Fruit fly (Drosophila melanogaster): ENCODE measurements around the gene CG1847.

The CG1847 gene

DNA sequence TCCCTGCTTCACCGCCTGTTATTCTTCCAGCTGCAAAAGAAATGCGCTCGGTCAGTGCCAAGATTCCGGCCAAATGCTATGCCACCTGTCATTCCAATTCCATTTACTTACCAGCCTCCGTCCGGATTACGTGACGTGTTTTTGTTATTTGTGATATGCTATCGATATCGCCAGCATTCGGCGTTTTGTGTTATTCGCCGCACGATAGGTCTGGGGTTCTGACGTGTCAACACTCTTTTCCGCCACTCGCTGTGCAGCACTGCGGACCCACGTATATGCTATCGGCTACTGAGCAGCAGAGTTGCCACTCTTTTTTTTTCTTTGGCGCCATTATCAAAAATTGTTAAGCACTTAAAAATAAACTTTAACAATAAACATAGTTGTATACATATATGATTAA, 16.7 kb upstream of the CG1847 start, which contains the start of gene p24-1 (continued):
- TF ChIP-seq CG7368 (GFP tag; optimal IDR thresholded peaks at IDR 0.05): no peak
- TF ChIP-seq Blimp-1 (GFP tag; optimal IDR thresholded peaks at IDR 0.05): no peak
- no peak for TF ChIP-seq dsx (GFP tag; optimal IDR thresholded peaks at IDR 0.05; ENCODE audit: poor library complexity, severe bottlenecking)
- no peak for TF ChIP-seq eg (GFP tag; IDR thresholded peaks at IDR 0.05)
- TF ChIP-seq CG32006 (GFP tag; optimal IDR thresholded peaks at IDR 0.05): no peak
- TF ChIP-seq Hr4 (GFP tag; optimal IDR thresholded peaks at IDR 0.05): no peak
- TF ChIP-seq pdm3 (GFP tag; optimal IDR thresholded peaks at IDR 0.05): no peak
- no peak for TF ChIP-seq CG16779 (tag; optimal IDR thresholded peaks at IDR 0.05)
- TF ChIP-seq Hr38 (GFP tag; optimal IDR thresholded peaks at IDR 0.05): no peak
- TF ChIP-seq Hr39 (GFP tag; optimal IDR thresholded peaks at IDR 0.05): peak; percentile 29
- TF ChIP-seq svp (GFP tag): peak; percentile 72
- TF ChIP-seq fd59A (GFP tag; optimal IDR thresholded peaks at IDR 0.05): no peak
- no peak for TF ChIP-seq ss (GFP tag; optimal IDR thresholded peaks at IDR 0.05)
- peak; percentile 49 for TF ChIP-seq lz (GFP tag; optimal IDR thresholded peaks at IDR 0.05)
- peak; percentile 6 for TF ChIP-seq CG3032 (tag; optimal IDR thresholded peaks at IDR 0.05)
- TF ChIP-seq salr (GFP tag; optimal IDR thresholded peaks at IDR 0.05): no peak
- peak; percentile 49 for TF ChIP-seq cyc (GFP tag; optimal IDR thresholded peaks at IDR 0.05)
- TF ChIP-seq achi (GFP tag; optimal IDR thresholded peaks at IDR 0.05): peak; percentile 96
- TF ChIP-seq OdsH (GFP tag; optimal IDR thresholded peaks at IDR 0.05): peak; percentile 9
- no peak for TF ChIP-seq net (GFP tag; optimal IDR thresholded peaks at IDR 0.05)
- no peak for TF ChIP-seq CG8319 (GFP tag; optimal IDR thresholded peaks at IDR 0.05)
- peak; percentile 1 for TF ChIP-seq Ets21C (GFP tag; optimal IDR thresholded peaks at IDR 0.05)
- no peak for TF ChIP-seq CG10669 (GFP tag; optimal IDR thresholded peaks at IDR 0.05)

DNA sequence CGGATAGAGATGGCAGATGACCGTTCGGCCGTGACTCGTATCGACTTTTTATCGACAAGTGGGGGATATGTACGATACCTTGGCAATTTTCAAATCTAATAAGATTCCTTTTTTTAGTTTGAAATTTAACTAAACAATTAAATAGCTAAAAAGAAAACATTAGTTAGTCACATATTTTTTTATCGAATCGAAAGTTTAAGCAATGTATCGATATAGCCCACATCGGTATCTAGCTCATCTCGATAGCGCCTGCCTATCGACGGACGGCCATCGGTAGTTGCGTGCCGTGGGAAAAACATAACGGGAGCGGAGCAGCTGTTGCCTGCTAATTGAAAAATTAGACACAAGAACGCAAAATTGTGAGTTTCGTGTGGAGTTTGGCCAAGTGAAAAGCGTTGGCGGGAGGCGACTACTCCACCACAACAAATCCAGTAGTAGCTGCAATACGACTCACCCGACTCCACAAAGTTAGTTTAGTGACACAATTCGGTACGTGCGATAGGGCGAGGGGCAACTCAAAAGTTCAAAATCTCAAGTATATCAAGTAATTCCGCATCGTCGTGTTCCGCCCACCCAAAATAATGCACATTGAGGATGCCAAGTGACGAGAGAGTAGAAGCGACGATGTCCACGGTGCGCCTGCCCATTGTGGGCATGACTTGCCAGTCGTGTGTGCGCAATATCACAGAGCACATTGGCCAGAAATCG, 14.1 kb upstream of the CG1847 start, which contains the start of the genes CG10347 and ATP7:
Gene CG10347 (minus strand): TSS at position 174 of the 708 bp plus-strand sequence.
Gene ATP7 (plus strand): TSS at position 265 of the 708 bp plus-strand sequence.
- TF ChIP-seq lz (GFP tag; optimal IDR thresholded peaks at IDR 0.05) (peak; percentile 21), Hr38 (GFP tag; optimal IDR thresholded peaks at IDR 0.05) (no peak), Lpt (GFP tag; optimal IDR thresholded peaks at IDR 0.05) (no peak), CG11902 (GFP tag; optimal IDR thresholded peaks at IDR 0.05) (no peak), CG15336 (GFP tag; IDR thresholded peaks at IDR 0.05) (peak; percentile 13; the same call in 1 of the 2 replicates), dac (GFP tag; optimal IDR thresholded peaks at IDR 0.05) (no peak), Eip75B (GFP tag; optimal IDR thresholded peaks at IDR 0.05) (peak; percentile 22), CG3919 (GFP tag; optimal IDR thresholded peaks at IDR 0.05) (peak; percentile 9), CG8119 (GFP tag; IDR thresholded peaks at IDR 0.05) (peak; percentile 17; the same call in 1 of the 3 replicates), Gug (GFP tag; IDR thresholded peaks at IDR 0.05) (no peak), CG8632 (GFP tag; optimal IDR thresholded peaks at IDR 0.05) (no peak), Sox14 (GFP tag; optimal IDR thresholded peaks at IDR 0.05) (peak; percentile 30), CG3032 (tag; optimal IDR thresholded peaks at IDR 0.05) (peak; percentile 1), ss (GFP tag; optimal IDR thresholded peaks at IDR 0.05) (peak; percentile 25 to 57), CG31627 (GFP tag; optimal IDR thresholded peaks at IDR 0.05) (peak; percentile 21), fd85E (GFP tag; optimal IDR thresholded peaks at IDR 0.05) (no peak), CG16779 (tag; optimal IDR thresholded peaks at IDR 0.05) (no peak), svp (GFP tag) (peak; percentile 67), Ets96B (tag; optimal IDR thresholded peaks at IDR 0.05) (no peak), net (GFP tag; optimal IDR thresholded peaks at IDR 0.05) (peak; percentile 7), CG9139 (GFP tag; optimal IDR thresholded peaks at IDR 0.05) (no peak), cyc (GFP tag; optimal IDR thresholded peaks at IDR 0.05) (peak; percentile 7), eg (GFP tag; IDR thresholded peaks at IDR 0.05) (peak; percentile 17; the same call in 1 of the 3 replicates), CG7368 (GFP tag; optimal IDR thresholded peaks at IDR 0.05) (no peak), pdm3 (GFP tag; optimal IDR thresholded peaks at IDR 0.05) (peak; percentile 3), Hr39 (GFP tag; optimal IDR thresholded peaks at IDR 0.05) (peak; percentile 8), Met (GFP tag; optimal IDR thresholded peaks at IDR 0.05) (peak; percentile 38), CG4318 (GFP tag; optimal IDR thresholded peaks at IDR 0.05) (no peak), OdsH (GFP tag; optimal IDR thresholded peaks at IDR 0.05) (peak; percentile 25), CG6276 (GFP tag; optimal IDR thresholded peaks at IDR 0.05) (no peak), CG6808 (GFP tag; optimal IDR thresholded peaks at IDR 0.05) (no peak), CG6792 (GFP tag; optimal IDR thresholded peaks at IDR 0.05) (no peak), CG11762 (GFP tag; optimal IDR thresholded peaks at IDR 0.05; ENCODE audit: insufficient read depth) (no peak), Ets21C (GFP tag; optimal IDR thresholded peaks at IDR 0.05) (peak; percentile 7), CG32006 (GFP tag; optimal IDR thresholded peaks at IDR 0.05) (no peak), topi (GFP tag; optimal IDR thresholded peaks at IDR 0.05) (peak; percentile 37), fkh (GFP tag; optimal IDR thresholded peaks at IDR 0.05) (peak; percentile 41), CG6163 (GFP tag; IDR thresholded peaks at IDR 0.05) (no peak), Sox15 (GFP tag; optimal IDR thresholded peaks at IDR 0.05) (no peak)
